Worm (Caenorhabditis elegans) whole organism, mixed stage, embryonic: Measurements from ENCODE around the gene apt-9.

Experiments
- M03D4.4 ChIP-seq: sonication (generic microtip); optimal IDR thresholded peaks from 2 replicates; lab custom pipeline; 2017; ENCODE audit warnings: mild to moderate bottlenecking, missing genetic modification characterization, missing compliant biosample characterization
- bed-3 ChIP-seq: fragments of 200-800 bp; sonication (Bioruptor generic); optimal IDR thresholded peaks from 3 replicates; lab custom pipeline; 2018; ENCODE audit warnings: mild to moderate bottlenecking, missing genetic modification characterization, moderate library complexity, missing compliant biosample characterization
- blmp-1 ChIP-seq: fragments of 150-350 bp; optimal IDR thresholded peaks from 2 replicates; lab custom pipeline; 2014; ENCODE audit warnings: missing biosample characterization, missing genetic modification characterization
- ceh-39 ChIP-seq: fragments of 150-350 bp; optimal IDR thresholded peaks from 2 replicates; lab custom pipeline; 2014; ENCODE audit warnings: missing biosample characterization, missing genetic modification characterization
- cnd-1 ChIP-seq: fragments of 200-800 bp; sonication (Bioruptor generic); optimal IDR thresholded peaks from 2 replicates; lab custom pipeline; 2018; ENCODE audit warnings: mild to moderate bottlenecking, missing genetic modification characterization, missing compliant biosample characterization
- drap-1 ChIP-seq: fragments of 200-800 bp; sonication (Bioruptor generic); optimal IDR thresholded peaks from 3 replicates; lab custom pipeline; 2018; ENCODE audit warnings: mild to moderate bottlenecking, missing genetic modification characterization, missing compliant biosample characterization
- elt-3 ChIP-seq: fragments of 150-350 bp; optimal IDR thresholded peaks from 2 replicates; lab custom pipeline; 2014; ENCODE audit warnings: missing biosample characterization, missing genetic modification characterization
- ham-2 ChIP-seq: fragments of 200-800 bp; sonication (Bioruptor generic); optimal IDR thresholded peaks from 2 replicates; lab custom pipeline; 2018; ENCODE audit warnings: mild to moderate bottlenecking, missing genetic modification characterization, missing compliant biosample characterization
- hlh-1 ChIP-seq: fragments of 150-350 bp; optimal IDR thresholded peaks from 2 replicates; lab custom pipeline; 2014; ENCODE audit warnings: missing biosample characterization, missing genetic modification reagents, missing genetic modification characterization
- lin-13 ChIP-seq: fragments of 150-350 bp; optimal IDR thresholded peaks from 2 replicates; lab custom pipeline; 2014; ENCODE audit warnings: missing biosample characterization, missing genetic modification characterization
- lin-32 ChIP-seq: fragments of 200-800 bp; sonication (Bioruptor generic); optimal IDR thresholded peaks from 2 replicates; lab custom pipeline; 2018; ENCODE audit warnings: mild to moderate bottlenecking, missing genetic modification characterization, missing compliant biosample characterization
- lsy-2 ChIP-seq: fragments of 150-350 bp; optimal IDR thresholded peaks from 2 replicates; lab custom pipeline; 2014; ENCODE audit warnings: missing biosample characterization, missing genetic modification characterization
- mab-5 ChIP-seq: fragments of 150-350 bp; optimal IDR thresholded peaks from 2 replicates; lab custom pipeline; 2014; ENCODE audit warnings: missing biosample characterization, missing genetic modification characterization
- mep-1 ChIP-seq: fragments of 150-350 bp; optimal IDR thresholded peaks from 2 replicates; lab custom pipeline; 2017; ENCODE audit warnings: missing biosample characterization, missing genetic modification reagents, missing genetic modification characterization, inconsistent platforms
- mls-2 ChIP-seq: sonication (generic microtip); optimal IDR thresholded peaks from 2 replicates; lab custom pipeline; 2016; ENCODE audit warnings: mild to moderate bottlenecking, missing genetic modification characterization, moderate library complexity, missing compliant biosample characterization
- nhr-12 ChIP-seq: fragments of 150-350 bp; optimal IDR thresholded peaks from 2 replicates; lab custom pipeline; 2014; ENCODE audit warnings: missing biosample characterization, missing genetic modification characterization
- nhr-2 ChIP-seq: fragments of 150-350 bp; optimal IDR thresholded peaks from 2 replicates; lab custom pipeline; 2014; ENCODE audit warnings: missing biosample characterization, missing genetic modification characterization
- nhr-237 ChIP-seq: fragments of 150-350 bp; optimal IDR thresholded peaks from 2 replicates; lab custom pipeline; 2014; ENCODE audit warnings: missing biosample characterization, missing genetic modification characterization
- nhr-28 ChIP-seq: fragments of 150-350 bp; optimal IDR thresholded peaks from 2 replicates; lab custom pipeline; 2014; ENCODE audit warnings: missing biosample characterization, missing genetic modification characterization
- nhr-76 ChIP-seq: sonication (generic microtip); optimal IDR thresholded peaks from 2 replicates; lab custom pipeline; 2017; ENCODE audit warnings: missing biosample characterization, missing genetic modification characterization
- pha-4 ChIP-seq: fragments of 150-350 bp; optimal IDR thresholded peaks from 2 replicates; lab custom pipeline; 2018; ENCODE audit warnings: missing biosample characterization, missing genetic modification reagents, missing genetic modification characterization
- sem-2 ChIP-seq: fragments of 200-800 bp; sonication (Bioruptor generic); optimal IDR thresholded peaks from 2 replicates; lab custom pipeline; 2018; ENCODE audit warnings: mild to moderate bottlenecking, missing genetic modification characterization, missing compliant biosample characterization
- snpc-4 ChIP-seq: fragments of 150-350 bp; optimal IDR thresholded peaks from 2 replicates; lab custom pipeline; 2014; ENCODE audit warnings: missing biosample characterization, missing genetic modification characterization
- sptf-1 ChIP-seq: sonication (generic microtip); optimal IDR thresholded peaks from 2 replicates; lab custom pipeline; 2017; ENCODE audit warnings: mild to moderate bottlenecking, missing genetic modification characterization, moderate library complexity, missing compliant biosample characterization
- tbx-8 ChIP-seq: fragments of 200-800 bp; sonication (Bioruptor generic); optimal IDR thresholded peaks from 2 replicates; lab custom pipeline; 2018; ENCODE audit warnings: mild to moderate bottlenecking, missing genetic modification characterization, moderate library complexity, missing compliant biosample characterization
- unc-120 ChIP-seq: sonication (generic microtip); optimal IDR thresholded peaks from 2 replicates; lab custom pipeline; 2017; ENCODE audit warnings: missing genetic modification characterization, missing compliant biosample characterization; ENCODE audit not compliant: poor library complexity, severe bottlenecking
- unc-39 ChIP-seq: fragments of 150-350 bp; optimal IDR thresholded peaks from 2 replicates; lab custom pipeline; 2014; ENCODE audit warnings: missing biosample characterization, missing genetic modification characterization
- unc-62 ChIP-seq: fragments of 150-350 bp; optimal IDR thresholded peaks from 2 replicates; lab custom pipeline; 2014; ENCODE audit warnings: missing biosample characterization, missing genetic modification reagents, missing genetic modification characterization
- zip-8 ChIP-seq: fragments of 150-350 bp; optimal IDR thresholded peaks from 2 replicates; lab custom pipeline; 2014; ENCODE audit warnings: missing biosample characterization, missing genetic modification characterization
- ztf-11 ChIP-seq: fragments of 150-350 bp; optimal IDR thresholded peaks from 2 replicates; lab custom pipeline; 2014; ENCODE audit warnings: missing biosample characterization, missing genetic modification characterization

Gene apt-9

ce11 chrX:11103173-11103572 is 34.8 kb downstream of the apt-9 start:
- no peak for TF ChIP-seq nhr-237 (tag; lab: Kevin White, UChicago)
- no peak for TF ChIP-seq sem-2 (GFP tag; lab: Kevin White, UChicago)
- no peak for TF ChIP-seq elt-3 (tag; lab: Kevin White, UChicago)
- no peak for TF ChIP-seq pha-4 (tag; lab: Kevin White, UChicago)

DNA sequence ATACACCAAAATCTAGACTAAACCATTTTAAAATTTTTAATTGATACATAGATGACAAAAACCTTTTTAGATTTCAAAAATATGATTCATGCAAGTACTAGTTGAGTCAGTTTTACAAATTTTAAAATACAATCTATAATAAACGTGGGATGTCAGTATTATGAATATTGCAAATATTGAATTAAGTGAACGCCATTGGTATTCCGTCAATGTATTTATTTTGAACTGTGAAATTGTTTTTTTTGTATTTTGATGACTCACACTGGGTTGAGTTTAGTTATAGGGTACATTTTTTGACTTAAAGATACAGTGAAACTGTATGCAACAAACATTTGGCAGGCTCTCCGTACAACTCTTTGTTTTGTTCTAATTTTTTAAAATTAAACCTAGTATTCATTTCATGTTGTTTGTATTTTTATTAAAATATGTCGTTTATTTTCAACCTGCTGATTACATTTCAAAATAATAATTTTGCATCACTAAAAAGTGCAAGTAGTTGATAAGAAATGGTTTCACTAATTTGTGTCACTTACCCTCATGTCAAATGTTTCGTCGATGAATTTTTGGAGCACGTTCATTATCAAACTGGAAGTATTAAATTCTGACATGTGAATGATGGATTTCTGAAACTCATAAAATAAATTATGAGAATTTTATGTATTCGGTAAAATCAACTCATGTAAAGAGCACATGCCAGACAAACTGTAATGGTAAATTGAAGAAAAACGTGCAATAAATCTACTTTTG is 36.7 kb downstream of the apt-9 start, which contains the start of gene W02H3.1:
W02H3.1 (minus strand) TSS at position 578 of the 747 bp plus-strand sequence.
- TF ChIP-seq ztf-11 (tag; lab: Kevin White, UChicago) (no peak), nhr-12 (tag; lab: Kevin White, UChicago) (no peak), blmp-1 (tag; lab: Kevin White, UChicago) (no peak), snpc-4 (tag; lab: Kevin White, UChicago) (no peak), lsy-2 (tag; lab: Kevin White, UChicago) (no peak), unc-120 (no peak), unc-39 (tag; lab: Kevin White, UChicago) (no peak), mep-1 (tag; lab: Kevin White, UChicago) (no peak), bed-3 (GFP tag; lab: Kevin White, UChicago) (no peak)
- TF ChIP-seq, all 35 proteins: peak for 0

DNA sequence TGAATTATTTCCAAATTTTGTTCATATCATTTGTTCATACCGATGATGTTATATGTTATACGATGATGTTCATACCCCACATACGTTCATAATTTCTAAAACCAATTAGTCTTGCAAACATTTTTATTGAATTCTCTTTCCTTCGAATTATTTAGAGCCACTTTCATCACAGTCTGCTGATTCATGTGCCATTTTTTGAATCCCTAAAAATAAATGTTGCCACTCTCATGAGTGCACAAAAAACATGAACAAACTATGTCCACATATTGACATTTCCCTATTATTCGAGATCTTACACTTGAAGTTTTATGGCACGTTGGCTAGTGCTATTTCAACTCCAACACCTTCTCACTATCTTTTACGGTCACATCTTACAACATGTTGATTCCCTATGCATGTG is 38.7 kb downstream of the apt-9 start, which contains the start of gene clc-17:
clc-17 (plus strand) TSS at position 301 of the 400 bp plus-strand sequence.
- no peak for TF ChIP-seq elt-3 (tag; lab: Kevin White, UChicago)
- TF ChIP-seq nhr-28 (tag; lab: Kevin White, UChicago) = no peak
- no peak for TF ChIP-seq blmp-1 (tag; lab: Kevin White, UChicago)
- TF ChIP-seq lin-32 (GFP tag; lab: Kevin White, UChicago) = no peak
- no peak for TF ChIP-seq ztf-11 (tag; lab: Kevin White, UChicago)
- no peak for TF ChIP-seq pha-4 (tag; lab: Kevin White, UChicago)
- TF ChIP-seq sem-2 (GFP tag; lab: Kevin White, UChicago) = no peak
- TF ChIP-seq M03D4.4 = no peak
- TF ChIP-seq cnd-1 (tag; lab: Kevin White, UChicago) = no peak
- no peak for TF ChIP-seq nhr-12 (tag; lab: Kevin White, UChicago)
- no peak for TF ChIP-seq hlh-1 (tag; lab: Kevin White, UChicago)
- no peak for TF ChIP-seq ham-2 (GFP tag; lab: Kevin White, UChicago)

ce11 chrX:11109200-11109599 is 40.9 kb downstream of the apt-9 start, which contains the start of gene grd-1:
TSS of gene grd-1 (plus strand) at chrX:11109440.
- TF ChIP-seq ham-2 (GFP tag; lab: Kevin White, UChicago) = no peak
- no peak for TF ChIP-seq unc-120
- no peak for TF ChIP-seq unc-62 (GFP tag; lab: Kevin White, UChicago)
- TF ChIP-seq, all 35 proteins: peak for 0

- TF ChIP-seq M03D4.4 (no peak), lin-32 (GFP tag; lab: Kevin White, UChicago) (no peak), unc-39 (tag; lab: Kevin White, UChicago) (no peak), tbx-8 (GFP tag; lab: Kevin White, UChicago) (no peak), blmp-1 (tag; lab: Kevin White, UChicago) (no peak), drap-1 (GFP tag; lab: Kevin White, UChicago) (no peak), nhr-12 (tag; lab: Kevin White, UChicago) (no peak), ceh-39 (tag; lab: Kevin White, UChicago) (no peak), sptf-1 (tag; lab: Kevin White, UChicago) (no peak), sem-2 (GFP tag; lab: Kevin White, UChicago) (no peak), zip-8 (tag; lab: Kevin White, UChicago) (no peak), lin-13 (tag; lab: Kevin White, UChicago) (no peak)
- TF ChIP-seq, all 35 proteins: peak for 0
These were observed 46.1 kb downstream of the apt-9 start for ce11 chrX:11114420-11114819.

DNA sequence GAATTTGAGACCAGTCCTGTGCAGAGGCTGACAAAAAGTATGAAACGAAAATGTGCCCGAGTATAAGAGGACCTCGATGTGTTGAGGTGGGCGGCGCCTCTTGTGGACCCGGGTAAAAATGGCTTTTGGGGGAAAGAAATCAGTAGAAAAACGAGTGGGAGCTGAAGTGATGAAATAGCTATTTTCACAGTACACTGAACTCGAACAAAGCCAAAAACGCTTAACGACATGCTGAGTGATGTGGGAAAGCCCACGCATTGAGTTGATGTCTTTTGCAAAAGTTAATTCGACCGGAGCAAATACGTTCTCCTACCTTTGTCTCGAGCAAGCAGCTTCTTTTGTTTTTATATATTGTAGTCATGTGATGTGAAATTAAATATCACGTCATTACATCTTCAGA is 48.4 kb downstream of the apt-9 start, which contains the start of gene nlp-66:
nlp-66 (minus strand) TSS at position 101 of the 400 bp plus-strand sequence.
- TF ChIP-seq bed-3 (GFP tag; lab: Kevin White, UChicago) (no peak), nhr-28 (tag; lab: Kevin White, UChicago) (no peak), mab-5 (no peak), nhr-2 (tag; lab: Kevin White, UChicago) (no peak), pha-4 (tag; lab: Kevin White, UChicago) (no peak), zip-8 (tag; lab: Kevin White, UChicago) (no peak), mls-2 (tag; lab: Kevin White, UChicago) (no peak), drap-1 (GFP tag; lab: Kevin White, UChicago) (no peak), elt-3 (tag; lab: Kevin White, UChicago) (no peak), sptf-1 (tag; lab: Kevin White, UChicago) (no peak), ham-2 (GFP tag; lab: Kevin White, UChicago) (no peak), nhr-76 (tag; lab: Kevin White, UChicago) (no peak), blmp-1 (tag; lab: Kevin White, UChicago) (no peak), M03D4.4 (no peak), mep-1 (tag; lab: Kevin White, UChicago) (no peak)
